Worm (Caenorhabditis elegans) whole organism, L1 larva: ENCODE measurements around the gene F01F1.3.

Source experiments
- C16A3.4 ChIP-seq: fragments of 150-350 bp; optimal IDR thresholded peaks from 2 replicates; lab custom pipeline; 2014; ENCODE audit warnings: missing biosample characterization, missing genetic modification characterization
- aha-1 ChIP-seq: fragments of 150-350 bp; optimal IDR thresholded peaks from 2 replicates; lab custom pipeline; 2014; ENCODE audit warnings: missing biosample characterization, missing genetic modification characterization
- blmp-1 ChIP-seq: fragments of 150-350 bp; optimal IDR thresholded peaks from 2 replicates; lab custom pipeline; 2014; ENCODE audit warnings: missing biosample characterization, missing genetic modification characterization
- ceh-63 ChIP-seq: fragments of 200-800 bp; sonication (Bioruptor generic); optimal IDR thresholded peaks from 2 replicates; lab custom pipeline; 2018; ENCODE audit warnings: mild to moderate bottlenecking, missing genetic modification characterization, missing compliant biosample characterization
- ceh-88 ChIP-seq: fragments of 200-800 bp; sonication (Bioruptor generic); IDR thresholded peaks from 2 replicates; pipeline ENCODE4 v1.3.6; 2022; ENCODE audit warnings: missing genetic modification characterization, missing compliant biosample characterization
- ceh-90 ChIP-seq: sonication (generic microtip); optimal IDR thresholded peaks from 2 replicates; lab custom pipeline; 2016; ENCODE audit warnings: missing genetic modification characterization, missing compliant biosample characterization
- efl-3 ChIP-seq: fragments of 200-800 bp; sonication (Bioruptor generic); optimal IDR thresholded peaks from 2 replicates; lab custom pipeline; 2018; ENCODE audit warnings: mild to moderate bottlenecking, missing genetic modification characterization, missing compliant biosample characterization
- egl-13 ChIP-seq: sonication (generic microtip); optimal IDR thresholded peaks from 2 replicates; lab custom pipeline; 2016; ENCODE audit warnings: missing genotype, missing genetic modification reagents, missing genetic modification characterization, missing compliant biosample characterization
- egl-27 ChIP-seq, 2 experiments: fragments of 150-350 bp in 1 of 2; sonication (generic microtip); optimal IDR thresholded peaks; 3 replicates each; lab custom pipeline; 2017 to 2018; ENCODE audit warnings: missing biosample characterization in 2 of 2, missing genetic modification characterization in 2 of 2, missing genetic modification reagents in 2 of 2
- elt-3 ChIP-seq, 6 experiments: fragments of 150-350 bp in 1 of 6; sonication (generic microtip); optimal IDR thresholded peaks; 2 replicates each; lab custom pipeline; 2017 to 2018; ENCODE audit warnings: missing biosample characterization in 6 of 6, missing genetic modification characterization in 6 of 6, inconsistent platforms in 1 of 6
- ets-5 ChIP-seq: fragments of 200-800 bp; sonication (Bioruptor generic); IDR thresholded peaks from 2 replicates; pipeline ENCODE4 v1.3.6; 2022; ENCODE audit warnings: missing genetic modification characterization, missing compliant biosample characterization
- fkh-8 ChIP-seq: sonication (generic microtip); optimal IDR thresholded peaks from 2 replicates; lab custom pipeline; 2016; ENCODE audit warnings: mild to moderate bottlenecking, missing genetic modification characterization, missing compliant biosample characterization
- fos-1 ChIP-seq: fragments of 150-350 bp; optimal IDR thresholded peaks from 2 replicates; lab custom pipeline; 2014; ENCODE audit warnings: missing biosample characterization, missing genetic modification characterization
- grh-1 ChIP-seq: fragments of 200-800 bp; sonication (Bioruptor generic); IDR thresholded peaks from 2 replicates; pipeline ENCODE4 v1.3.6; 2022; ENCODE audit warnings: missing genetic modification reagents, missing genetic modification characterization, missing compliant biosample characterization
- hlh-4 ChIP-seq: sonication (generic microtip); optimal IDR thresholded peaks from 2 replicates; lab custom pipeline; 2016; ENCODE audit warnings: mild to moderate bottlenecking, missing genetic modification characterization, missing compliant biosample characterization
- isw-1 ChIP-seq: fragments of 200-800 bp; sonication (Bioruptor generic); IDR thresholded peaks from 2 replicates; pipeline ENCODE4 v1.3.6; 2022; ENCODE audit warnings: missing genetic modification characterization, missing compliant biosample characterization
- jun-1 ChIP-seq: fragments of 150-350 bp; optimal IDR thresholded peaks from 2 replicates; lab custom pipeline; 2014; ENCODE audit warnings: missing biosample characterization, missing genetic modification reagents, missing genetic modification characterization
- lin-14 ChIP-seq: fragments of 200-800 bp; sonication (Bioruptor generic); optimal IDR thresholded peaks from 2 replicates; lab custom pipeline; 2018; ENCODE audit warnings: mild to moderate bottlenecking, missing genetic modification characterization, moderate library complexity, missing compliant biosample characterization
- lin-35 ChIP-seq, 2 experiments: fragments of 150-350 bp; optimal IDR thresholded peaks; 2 replicates each; lab custom pipeline; 2014; ENCODE audit warnings: missing biosample characterization in 2 of 2, missing genetic modification characterization in 2 of 2, missing genetic modification reagents in 2 of 2
- lin-39 ChIP-seq: fragments of 150-350 bp; optimal IDR thresholded peaks from 2 replicates; lab custom pipeline; 2014; ENCODE audit warnings: missing biosample characterization, missing genetic modification reagents, missing genetic modification characterization
- lir-3 ChIP-seq: sonication (generic microtip); optimal IDR thresholded peaks from 2 replicates; lab custom pipeline; 2016; ENCODE audit warnings: mild to moderate bottlenecking, missing genetic modification characterization, moderate library complexity, missing compliant biosample characterization; ENCODE audit not compliant: poor library complexity
- mab-9 ChIP-seq: fragments of 200-800 bp; sonication (Bioruptor generic); IDR thresholded peaks from 2 replicates; pipeline ENCODE4 v1.3.6; 2022; ENCODE audit warnings: missing genetic modification reagents, missing genetic modification characterization, missing compliant biosample characterization
- mdl-1 ChIP-seq, 2 experiments: fragments of 150-350 bp; optimal IDR thresholded peaks; 2 replicates each; lab custom pipeline; 2014 to 2017; ENCODE audit warnings: missing biosample characterization in 2 of 2, missing genetic modification characterization in 2 of 2, inconsistent platforms in 1 of 2
- mef-2 ChIP-seq: fragments of 150-350 bp; optimal IDR thresholded peaks from 2 replicates; lab custom pipeline; 2014; ENCODE audit warnings: missing biosample characterization, missing genetic modification characterization
- nhr-12 ChIP-seq: sonication (generic microtip); optimal IDR thresholded peaks from 2 replicates; lab custom pipeline; 2017; ENCODE audit warnings: missing biosample characterization, missing genetic modification characterization
- nhr-20 ChIP-seq: sonication (generic microtip); optimal IDR thresholded peaks from 2 replicates; lab custom pipeline; 2016; ENCODE audit warnings: mild to moderate bottlenecking, missing genetic modification characterization, missing compliant biosample characterization
- nhr-237 ChIP-seq: fragments of 150-350 bp; optimal IDR thresholded peaks from 2 replicates; lab custom pipeline; 2014; ENCODE audit warnings: missing biosample characterization, missing genetic modification characterization
- nhr-47 ChIP-seq: sonication (generic microtip); optimal IDR thresholded peaks from 2 replicates; lab custom pipeline; 2016; ENCODE audit warnings: mild to moderate bottlenecking, missing genetic modification characterization, moderate library complexity, missing compliant biosample characterization
- nhr-76 ChIP-seq: sonication (generic microtip); optimal IDR thresholded peaks from 2 replicates; lab custom pipeline; 2017; ENCODE audit warnings: missing biosample characterization, missing genetic modification characterization
- nhr-85 ChIP-seq: sonication (generic microtip); peaks from one replicate; lab custom pipeline; 2016; ENCODE audit warnings: missing genetic modification characterization, inconsistent platforms, missing compliant biosample characterization
- nhr-90 ChIP-seq: sonication (generic microtip); optimal IDR thresholded peaks from 2 replicates; lab custom pipeline; 2016; ENCODE audit warnings: mild to moderate bottlenecking, missing genetic modification characterization, missing compliant biosample characterization; ENCODE audit not compliant: poor library complexity
- pag-3 ChIP-seq: sonication (generic microtip); optimal IDR thresholded peaks from 2 replicates; lab custom pipeline; 2017; ENCODE audit warnings: missing genetic modification characterization, mild to moderate bottlenecking, missing compliant biosample characterization, antibody characterized with exemption, borderline replicate concordance; ENCODE audit not compliant: insufficient read depth
- pqm-1 ChIP-seq: sonication (generic microtip); optimal IDR thresholded peaks from 3 replicates; lab custom pipeline; 2017; ENCODE audit warnings: missing biosample characterization, missing genetic modification characterization
- skn-1 ChIP-seq: fragments of 150-350 bp; optimal IDR thresholded peaks from 2 replicates; lab custom pipeline; 2014; ENCODE audit warnings: missing biosample characterization, missing genetic modification characterization
- snu-23 ChIP-seq: sonication (generic microtip); optimal IDR thresholded peaks from 2 replicates; lab custom pipeline; 2016; ENCODE audit warnings: missing genetic modification characterization, missing compliant biosample characterization
- tbx-2 ChIP-seq: sonication (generic microtip); optimal IDR thresholded peaks from 2 replicates; lab custom pipeline; 2016; ENCODE audit warnings: missing genetic modification characterization, missing compliant biosample characterization
- unc-86 ChIP-seq: sonication (generic microtip); optimal IDR thresholded peaks from 2 replicates; lab custom pipeline; 2016; ENCODE audit warnings: missing genetic modification characterization, missing compliant biosample characterization
- unc-98 ChIP-seq: fragments of 200-800 bp; sonication (Bioruptor generic); IDR thresholded peaks from 2 replicates; pipeline ENCODE4 v1.3.6; 2022; ENCODE audit warnings: missing genetic modification characterization, missing compliant biosample characterization
- xbp-1 ChIP-seq: sonication (generic microtip); optimal IDR thresholded peaks from 2 replicates; lab custom pipeline; 2016; ENCODE audit warnings: missing genetic modification characterization, missing compliant biosample characterization

The F01F1.3 gene

ce11 chrIII:5871760-5872159 is at the start of gene F01F1.3, which contains the start of gene F01F1.11 (continued):
- TF ChIP-seq ceh-63 (GFP tag; lab: Kevin White, UChicago) (no peak), lin-14 (peak; percentile 85), efl-3 (GFP tag; lab: Kevin White, UChicago) (peak; percentile 48), pag-3 (tag; lab: Kevin White, UChicago) (no peak), nhr-76 (tag; lab: Kevin White, UChicago) (no peak), nhr-47 (tag; lab: Kevin White, UChicago) (peak; percentile 93), ceh-88 (GFP tag; lab: Robert Waterston, UW) (no peak), lin-39 (peak; percentile 31), mdl-1 (tag; optimal IDR thresholded peaks at IDR 0.05; lab: Kevin White, UChicago) (peak in 1 of 2 experiments; percentile 57), ets-5 (no peak), blmp-1 (tag; lab: Kevin White, UChicago) (peak; percentile 81), nhr-237 (no peak), nhr-12 (tag; lab: Kevin White, UChicago) (no peak), grh-1 (GFP tag; lab: Robert Waterston, UW) (peak; percentile 62), snu-23 (peak; percentile 90), egl-27 (tag; optimal IDR thresholded peaks at IDR 0.05; lab: Kevin White, UChicago) (no peak), fkh-8 (tag; lab: Kevin White, UChicago) (peak; percentile 83), mef-2 (tag; lab: Kevin White, UChicago) (peak; percentile 13), pqm-1 (tag; lab: Kevin White, UChicago) (no peak), nhr-90 (tag; lab: Kevin White, UChicago) (peak; percentile 92), fos-1 (tag; lab: Kevin White, UChicago) (peak; percentile 57), C16A3.4 (peak; percentile 81), lir-3 (tag; lab: Kevin White, UChicago) (peak; percentile 96), nhr-85 (tag; lab: Kevin White, UChicago) (peak; percentile 96), unc-98 (GFP tag; lab: Robert Waterston, UW) (peak; percentile 19; the same call in 1 of the 2 replicates), elt-3 (tag; optimal IDR thresholded peaks at IDR 0.05; lab: Kevin White, UChicago) (peak in 2 of 6 experiments; percentile 40 to 60), isw-1 (GFP tag; lab: Robert Waterston, UW) (peak; percentile 78), lin-35 (GFP tag; optimal IDR thresholded peaks at IDR 0.05; lab: Kevin White, UChicago) (peak; percentile 97 to 98), nhr-20 (tag; lab: Kevin White, UChicago) (peak; percentile 89), aha-1 (no peak)

- TF ChIP-seq unc-86 (tag; lab: Kevin White, UChicago) (peak; percentile 18), mab-9 (GFP tag; lab: Robert Waterston, UW) (no peak), tbx-2 (tag; lab: Kevin White, UChicago) (no peak), lin-14 (peak; percentile 56), egl-27 (tag; optimal IDR thresholded peaks at IDR 0.05; lab: Kevin White, UChicago) (no peak)
Measured at ce11 chrIII:5822816-5823215, 48.9 kb upstream of the F01F1.3 start.

ce11 chrIII:5823617-5824016 is 48.1 kb upstream of the F01F1.3 start, which contains the start of gene R12B2.8:
Gene R12B2.8 (plus strand): TSS chrIII:5823917.
- TF ChIP-seq elt-3 (tag; optimal IDR thresholded peaks at IDR 0.05; lab: Kevin White, UChicago) = no peak
- TF ChIP-seq jun-1 = no peak
- TF ChIP-seq nhr-237 = no peak
- TF ChIP-seq mdl-1 (tag; optimal IDR thresholded peaks at IDR 0.05; lab: Kevin White, UChicago) = no peak
- TF ChIP-seq tbx-2 (tag; lab: Kevin White, UChicago) = no peak
- no peak for TF ChIP-seq egl-13 (tag; lab: Kevin White, UChicago)
- no peak for TF ChIP-seq ceh-90
- TF ChIP-seq grh-1 (GFP tag; lab: Robert Waterston, UW) = no peak
- TF ChIP-seq skn-1 (tag; lab: Kevin White, UChicago) = no peak
- no peak for TF ChIP-seq C16A3.4
- no peak for TF ChIP-seq lin-14
- TF ChIP-seq mef-2 (tag; lab: Kevin White, UChicago) = no peak
- TF ChIP-seq xbp-1 (tag; lab: Kevin White, UChicago) = no peak
- TF ChIP-seq nhr-76 (tag; lab: Kevin White, UChicago) = no peak
- no peak for TF ChIP-seq hlh-4 (tag; lab: Kevin White, UChicago)
- TF ChIP-seq blmp-1 (tag; lab: Kevin White, UChicago) = no peak
